Worm (Caenorhabditis elegans) whole organism, young adult: Measurements from ENCODE around the gene Y54F10AM.15.
A peak's percentile ranks its signal among the peaks of the same experiment; 100 is the strongest.

Experiments used
- C06A6.2 ChIP-seq: fragments of 200-800 bp; sonication (Bioruptor generic); conservative IDR thresholded peaks from 2 replicates; pipeline ENCODE4 v1.3.6; 2022; ENCODE audit warnings: missing genetic modification characterization, missing compliant biosample characterization
- D2030.7 ChIP-seq: fragments of 200-800 bp; sonication (Bioruptor generic); IDR thresholded peaks from 2 replicates; pipeline ENCODE4 v1.3.6; 2022; ENCODE audit warnings: missing genetic modification reagents, missing genetic modification characterization, missing compliant biosample characterization
- F22D6.2 ChIP-seq: sonication (generic microtip); optimal IDR thresholded peaks from 2 replicates; lab custom pipeline; 2016; ENCODE audit warnings: mild to moderate bottlenecking, missing genetic modification characterization, missing compliant biosample characterization
- F49E8.2 ChIP-seq: sonication (generic microtip); optimal IDR thresholded peaks from 3 replicates; lab custom pipeline; 2017; ENCODE audit warnings: missing genetic modification characterization, mild to moderate bottlenecking, missing compliant biosample characterization, antibody characterized with exemption, moderate library complexity; ENCODE audit not compliant: insufficient read depth
- F57C9.4 ChIP-seq: sonication (generic microtip); optimal IDR thresholded peaks from 2 replicates; lab custom pipeline; 2017; ENCODE audit warnings: mild to moderate bottlenecking, missing genetic modification characterization, missing compliant biosample characterization
- K12H6.12 ChIP-seq: fragments of 200-800 bp; sonication (Bioruptor generic); optimal IDR thresholded peaks from 2 replicates; lab custom pipeline; 2018; ENCODE audit warnings: mild to moderate bottlenecking, missing genetic modification characterization, missing compliant biosample characterization
- ZK185.1 ChIP-seq: sonication (generic microtip); optimal IDR thresholded peaks from 2 replicates; lab custom pipeline; 2016; ENCODE audit warnings: mild to moderate bottlenecking, missing genetic modification characterization, missing compliant biosample characterization; ENCODE audit not compliant: poor library complexity, severe bottlenecking
- akir-1 ChIP-seq: fragments of 200-800 bp; sonication (Bioruptor generic); optimal IDR thresholded peaks from 2 replicates; lab custom pipeline; 2018; ENCODE audit warnings: mild to moderate bottlenecking, missing genetic modification characterization, moderate library complexity, missing compliant biosample characterization
- attf-3 ChIP-seq: fragments of 200-800 bp; sonication (Bioruptor generic); conservative IDR thresholded peaks from 2 replicates; pipeline ENCODE4 v1.3.6; 2022; ENCODE audit warnings: missing genetic modification reagents, missing genetic modification characterization, missing compliant biosample characterization
- bed-1 ChIP-seq: fragments of 200-800 bp; sonication (Bioruptor generic); IDR thresholded peaks from 2 replicates; pipeline ENCODE4 v1.3.6; 2022; ENCODE audit warnings: missing genetic modification reagents, missing genetic modification characterization, missing compliant biosample characterization
- ccch-3 ChIP-seq: fragments of 200-800 bp; sonication (Bioruptor generic); optimal IDR thresholded peaks from 2 replicates; lab custom pipeline; 2018; ENCODE audit warnings: mild to moderate bottlenecking, missing genetic modification characterization, missing compliant biosample characterization
- cebp-1 ChIP-seq, 2 experiments: fragments of 200-800 bp in 1 of 2; sonication (Bioruptor generic) in 1 of 2; sonication (generic microtip) in 1 of 2; IDR thresholded peaks in 1 of 2; optimal IDR thresholded peaks in 1 of 2; 2 replicates each; pipeline versions ENCODE4 v1.3.6 to Lab custom; 2017 to 2022; ENCODE audit warnings: missing compliant biosample characterization in 2 of 2, missing genetic modification characterization in 2 of 2, mild to moderate bottlenecking in 1 of 2, missing genetic modification reagents in 1 of 2, moderate library complexity in 1 of 2
- ceh-27 ChIP-seq: fragments of 200-800 bp; sonication (Bioruptor generic); optimal IDR thresholded peaks from 2 replicates; lab custom pipeline; 2018; ENCODE audit warnings: mild to moderate bottlenecking, missing genetic modification characterization, moderate library complexity, missing compliant biosample characterization
- ceh-40 ChIP-seq: fragments of 200-800 bp; sonication (Bioruptor generic); IDR thresholded peaks from 2 replicates; pipeline ENCODE4 v1.3.6; 2022; ENCODE audit warnings: missing genetic modification characterization, missing compliant biosample characterization
- ceh-79 ChIP-seq: sonication (generic microtip); optimal IDR thresholded peaks from 2 replicates; lab custom pipeline; 2017; ENCODE audit warnings: mild to moderate bottlenecking, missing genetic modification characterization, missing compliant biosample characterization
- ceh-91 ChIP-seq: fragments of 200-800 bp; sonication (Bioruptor generic); IDR thresholded peaks from 2 replicates; pipeline ENCODE4 v1.3.6; 2022; ENCODE audit warnings: missing genetic modification reagents, missing genetic modification characterization, missing compliant biosample characterization
- chd-7 ChIP-seq: sonication (generic microtip); optimal IDR thresholded peaks from 2 replicates; lab custom pipeline; 2016; ENCODE audit warnings: mild to moderate bottlenecking, missing genetic modification characterization, moderate library complexity, missing compliant biosample characterization
- dpl-1 ChIP-seq: fragments of 150-350 bp; optimal IDR thresholded peaks from 2 replicates; lab custom pipeline; 2014; ENCODE audit warnings: missing biosample characterization, missing genetic modification reagents, missing genetic modification characterization
- egl-18 ChIP-seq: fragments of 200-800 bp; sonication (Bioruptor generic); IDR thresholded peaks from 2 replicates; pipeline ENCODE4 v1.3.6; 2022; ENCODE audit warnings: missing genetic modification reagents, missing genetic modification characterization, missing compliant biosample characterization
- egrh-3 ChIP-seq: fragments of 200-800 bp; sonication (Bioruptor generic); IDR thresholded peaks from 2 replicates; pipeline ENCODE4 v1.3.6; 2022; ENCODE audit warnings: missing genetic modification reagents, missing genetic modification characterization, missing compliant biosample characterization
- ekl-4 ChIP-seq: fragments of 200-800 bp; sonication (Bioruptor generic); IDR thresholded peaks from 2 replicates; pipeline ENCODE4 v1.3.6; 2022; ENCODE audit warnings: missing genetic modification reagents, missing genetic modification characterization, missing compliant biosample characterization
- hlh-12 ChIP-seq: sonication (generic microtip); optimal IDR thresholded peaks from 2 replicates; lab custom pipeline; 2016; ENCODE audit warnings: missing genetic modification characterization, missing compliant biosample characterization
- hmg-1.2 ChIP-seq: fragments of 200-800 bp; sonication (Bioruptor generic); IDR thresholded peaks from 2 replicates; pipeline ENCODE4 v1.3.6; 2022; ENCODE audit warnings: missing genetic modification reagents, missing genetic modification characterization, missing compliant biosample characterization
- hmg-20 ChIP-seq: fragments of 200-800 bp; sonication (Bioruptor generic); IDR thresholded peaks from 2 replicates; pipeline ENCODE4 v1.3.6; 2022; ENCODE audit warnings: missing genetic modification reagents, missing genetic modification characterization, missing compliant biosample characterization
- lag-1 ChIP-seq: fragments of 200-800 bp; sonication (Bioruptor generic); IDR thresholded peaks from 2 replicates; pipeline ENCODE4 v1.3.6; 2022; ENCODE audit warnings: missing genetic modification reagents, missing genetic modification characterization, missing compliant biosample characterization
- lin-26 ChIP-seq: fragments of 200-800 bp; sonication (Bioruptor generic); IDR thresholded peaks from 2 replicates; pipeline ENCODE4 v1.3.6; 2022; ENCODE audit warnings: missing genetic modification reagents, missing genetic modification characterization, missing compliant biosample characterization
- lir-1 ChIP-seq: fragments of 200-800 bp; sonication (Bioruptor generic); conservative IDR thresholded peaks from 2 replicates; pipeline ENCODE4 v1.3.6; 2022; ENCODE audit warnings: missing genetic modification reagents, missing genetic modification characterization, missing compliant biosample characterization
- lsl-1 ChIP-seq: fragments of 200-800 bp; sonication (Bioruptor generic); optimal IDR thresholded peaks from 2 replicates; lab custom pipeline; 2018; ENCODE audit warnings: mild to moderate bottlenecking, missing genetic modification characterization, moderate library complexity, missing compliant biosample characterization
- lsy-27 ChIP-seq: sonication (generic microtip); optimal IDR thresholded peaks from 2 replicates; lab custom pipeline; 2017; ENCODE audit warnings: missing genetic modification characterization, mild to moderate bottlenecking, missing compliant biosample characterization, antibody characterized with exemption, missing genotype, borderline replicate concordance; ENCODE audit not compliant: insufficient read depth
- madf-10 ChIP-seq: sonication (generic microtip); optimal IDR thresholded peaks from 2 replicates; lab custom pipeline; 2016; ENCODE audit warnings: mild to moderate bottlenecking, missing genetic modification characterization, missing compliant biosample characterization
- madf-3 ChIP-seq: fragments of 200-800 bp; sonication (Bioruptor generic); IDR thresholded peaks from 2 replicates; pipeline ENCODE4 v1.3.6; 2022; ENCODE audit warnings: missing genetic modification reagents, missing genetic modification characterization, missing compliant biosample characterization
- mel-28 ChIP-seq: sonication (generic microtip); optimal IDR thresholded peaks from 2 replicates; lab custom pipeline; 2016; ENCODE audit warnings: borderline replicate concordance, mild to moderate bottlenecking, missing genetic modification characterization, missing compliant biosample characterization
- nfyb-1 ChIP-seq: fragments of 200-800 bp; sonication (Bioruptor generic); IDR thresholded peaks from 2 replicates; pipeline ENCODE4 v1.3.6; 2022; ENCODE audit warnings: missing genetic modification reagents, missing genetic modification characterization, missing compliant biosample characterization
- nhr-179 ChIP-seq: sonication (generic microtip); optimal IDR thresholded peaks from 2 replicates; lab custom pipeline; 2016; ENCODE audit warnings: mild to moderate bottlenecking, missing genetic modification characterization, missing compliant biosample characterization
- pha-4 ChIP-seq: fragments of 150-350 bp; sonication (generic microtip); optimal IDR thresholded peaks from 2 replicates; lab custom pipeline; 2014; ENCODE audit warnings: missing biosample characterization, missing genetic modification reagents, missing genetic modification characterization
- rec-8 ChIP-seq, 2 experiments: sonication (generic microtip); optimal IDR thresholded peaks; 2 replicates each; lab custom pipeline; 2016; ENCODE audit warnings: mild to moderate bottlenecking in 2 of 2, missing genetic modification characterization in 2 of 2, missing genetic modification reagents in 2 of 2, missing genotype in 2 of 2, missing biosample characterization in 1 of 2, missing compliant biosample characterization in 1 of 2, moderate library complexity in 1 of 2
- snpc-3.4 ChIP-seq: sonication (generic microtip); optimal IDR thresholded peaks from 2 replicates; lab custom pipeline; 2017; ENCODE audit warnings: missing genetic modification characterization, mild to moderate bottlenecking, missing compliant biosample characterization, antibody characterized with exemption, moderate library complexity, missing genotype, missing genetic modification reagents
- snpc-4 ChIP-seq, 5 experiments: fragments of 150-350 bp in 1 of 5; sonication (generic microtip) in 4 of 5; optimal IDR thresholded peaks; 2 replicates each; lab custom pipeline; 2014 to 2018; ENCODE audit warnings: missing genetic modification characterization in 5 of 5, missing biosample characterization in 3 of 5, antibody characterized with exemption in 2 of 5, mild to moderate bottlenecking in 2 of 5, missing compliant biosample characterization in 2 of 5, missing genotype in 2 of 5, moderate library complexity in 2 of 5, missing genetic modification reagents in 1 of 5
- tbp1 ChIP-seq: fragments of 200-800 bp; sonication (Bioruptor generic); optimal IDR thresholded peaks from 2 replicates; lab custom pipeline; 2018; ENCODE audit warnings: mild to moderate bottlenecking, missing genetic modification characterization, missing compliant biosample characterization
- tlf-1 ChIP-seq: fragments of 200-800 bp; sonication (Bioruptor generic); optimal IDR thresholded peaks from 2 replicates; lab custom pipeline; 2018; ENCODE audit warnings: mild to moderate bottlenecking, missing genetic modification characterization, missing compliant biosample characterization
- zfh-2 ChIP-seq: fragments of 200-800 bp; sonication (Bioruptor generic); conservative IDR thresholded peaks from 2 replicates; pipeline ENCODE4 v1.3.6; 2022; ENCODE audit warnings: missing genetic modification reagents, missing genetic modification characterization, missing compliant biosample characterization
- ztf-3 ChIP-seq: fragments of 200-800 bp; sonication (Bioruptor generic); optimal IDR thresholded peaks from 2 replicates; lab custom pipeline; 2018; ENCODE audit warnings: mild to moderate bottlenecking, missing genetic modification characterization, missing compliant biosample characterization

Gene Y54F10AM.15

DNA sequence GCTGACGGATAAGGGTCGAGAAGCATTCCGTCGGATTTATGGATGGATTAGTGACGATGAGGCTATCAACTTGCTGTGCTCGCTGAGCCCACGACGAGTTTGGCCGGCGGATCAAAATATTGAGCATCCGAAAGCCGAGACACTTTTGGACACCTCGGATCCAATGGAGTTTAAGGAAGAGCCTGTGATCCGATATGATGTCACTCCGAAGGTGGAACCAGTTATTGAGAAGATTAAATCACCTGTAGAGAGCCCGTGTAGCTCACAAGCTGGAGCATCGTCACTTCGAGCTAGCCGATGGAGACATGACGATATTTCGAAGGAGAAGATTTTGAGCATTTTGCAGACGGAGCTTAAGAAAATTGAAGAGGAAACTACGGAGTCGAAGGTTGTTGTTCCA lies 12.0 kb upstream of the Y54F10AM.15 start:
- TF ChIP-seq ccch-3 (GFP tag; lab: Kevin White, UChicago) (no peak), tlf-1 (no peak)
- TF ChIP-seq, all 124 proteins: peak for 0

DNA sequence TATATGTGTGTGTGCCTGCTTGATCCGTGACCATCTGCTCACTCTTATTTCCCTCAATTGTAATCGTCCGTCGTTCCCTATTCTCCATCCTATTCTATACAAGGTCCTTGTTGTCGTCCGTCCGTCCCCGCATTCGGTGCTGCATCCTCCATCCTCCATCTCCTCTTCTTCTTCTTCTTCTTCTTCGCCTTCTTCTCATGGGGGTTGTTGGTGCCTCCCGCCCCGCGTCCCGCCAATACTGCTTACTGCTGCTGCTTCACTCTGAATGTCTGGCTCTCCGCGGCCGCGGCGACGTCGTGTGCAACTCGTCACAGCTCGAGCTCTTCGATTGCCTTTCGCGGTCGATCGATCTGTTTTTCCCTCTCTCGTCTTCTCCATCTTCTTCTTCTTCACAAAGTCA lies 6.6 kb upstream of the Y54F10AM.15 start:
- TF ChIP-seq egrh-3 = peak; percentile 64; the same call in 1 of the 2 replicates
- no peak for TF ChIP-seq cebp-1 (GFP tag; IDR thresholded peaks at IDR 0.05; lab: Robert Waterston, UW)
- peak; percentile 48 for TF ChIP-seq cebp-1 (tag; optimal IDR thresholded peaks at IDR 0.05; lab: Kevin White, UChicago)
- TF ChIP-seq egl-18 = 0 out of 2 replicates have a peak, but pooled peaks have one; percentile 18
- peak; percentile 92 for TF ChIP-seq madf-10 (tag; lab: Kevin White, UChicago)
- no peak for TF ChIP-seq lir-1 (GFP tag; lab: Robert Waterston, UW)
- TF ChIP-seq zfh-2 (GFP tag; lab: Robert Waterston, UW) = peak; percentile 94
- TF ChIP-seq D2030.7 = no peak
- TF ChIP-seq hmg-1.2 = peak; percentile 25; the same call in 1 of the 2 replicates
- peak; percentile 71 for TF ChIP-seq K12H6.12
- no peak for TF ChIP-seq lsl-1 (GFP tag; lab: Kevin White, UChicago)

DNA sequence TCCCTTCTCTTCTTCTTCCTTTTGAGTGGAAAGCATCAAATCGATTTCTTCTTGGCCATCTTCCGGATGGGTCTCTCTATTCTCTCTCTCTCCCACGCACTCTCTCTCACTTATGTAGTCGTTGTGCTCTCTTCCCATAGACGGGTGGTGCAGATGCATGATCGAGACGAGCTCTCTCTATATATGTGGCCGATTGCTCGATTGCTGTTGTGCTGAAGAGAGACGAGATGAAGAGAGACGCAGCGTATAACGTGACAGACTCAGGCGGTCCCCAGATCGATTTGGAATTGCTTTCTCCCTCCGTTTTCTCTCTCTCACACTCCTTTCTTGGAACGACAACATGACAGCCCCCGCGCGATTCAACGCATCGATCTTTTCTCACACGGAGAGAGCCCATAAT lies 4.2 kb upstream of the Y54F10AM.15 start:
- TF ChIP-seq ceh-27 (GFP tag; lab: Kevin White, UChicago) (peak; percentile 4), D2030.7 (no peak), F49E8.2 (tag; lab: Kevin White, UChicago) (no peak), ceh-79 (tag; lab: Kevin White, UChicago) (no peak), lsl-1 (GFP tag; lab: Kevin White, UChicago) (no peak), bed-1 (GFP tag; lab: Robert Waterston, UW) (no peak), ceh-91 (GFP tag; lab: Robert Waterston, UW) (no peak), lin-26 (GFP tag; lab: Robert Waterston, UW) (no peak), hlh-12 (tag; lab: Kevin White, UChicago) (no peak), ZK185.1 (no peak), nhr-179 (no peak), pha-4 (no peak), F57C9.4 (tag; lab: Kevin White, UChicago) (no peak), ztf-3 (GFP tag; lab: Kevin White, UChicago) (no peak), rec-8 (tag; optimal IDR thresholded peaks at IDR 0.05; lab: Kevin White, UChicago) (no peak), K12H6.12 (peak; percentile 13), nfyb-1 (0 out of 2 replicates have a peak, but pooled peaks have one; percentile 38), dpl-1 (GFP tag; lab: Kevin White, UChicago) (no peak), F22D6.2 (no peak), lsy-27 (tag; lab: Kevin White, UChicago) (no peak), madf-3 (no peak), madf-10 (tag; lab: Kevin White, UChicago) (peak; percentile 37), tbp1 (GFP tag; lab: Kevin White, UChicago) (no peak), mel-28 (no peak), C06A6.2 (GFP tag; lab: Robert Waterston, UW) (no peak), hmg-20 (no peak), chd-7 (tag; lab: Kevin White, UChicago) (no peak), snpc-3.4 (tag; lab: Kevin White, UChicago) (no peak), snpc-4 (GFP tag; optimal IDR thresholded peaks at IDR 0.05; lab: Kevin White, UChicago) (no peak), snpc-4 (tag; optimal IDR thresholded peaks at IDR 0.05; lab: Kevin White, UChicago) (no peak), lag-1 (GFP tag; lab: Robert Waterston, UW) (no peak), akir-1 (GFP tag; lab: Kevin White, UChicago) (no peak), ceh-40 (no peak), hmg-1.2 (peak; percentile 22; the same call in 1 of the 2 replicates), ekl-4 (no peak), cebp-1 (GFP tag; IDR thresholded peaks at IDR 0.05; lab: Robert Waterston, UW) (no peak), cebp-1 (tag; optimal IDR thresholded peaks at IDR 0.05; lab: Kevin White, UChicago) (peak; percentile 23), attf-3 (GFP tag; lab: Robert Waterston, UW) (no peak)
